Worm (Caenorhabditis elegans): ENCODE results near the gene Y6G8.8.

ce11 chrV:17667676-17668075 is 47.3 kb downstream of the Y6G8.8 start, which contains the start of gene F59A1.12:
- TF ChIP-seq fkh-10 (GFP tag; optimal IDR thresholded peaks at IDR 0.05), result no peak
- TF ChIP-seq sox-4 (tag; optimal IDR thresholded peaks at IDR 0.05), result no peak

Measured in whole organism, late embryonic.